Fruit fly (Drosophila melanogaster): ENCODE data around the gene Acbp4.

DNA sequence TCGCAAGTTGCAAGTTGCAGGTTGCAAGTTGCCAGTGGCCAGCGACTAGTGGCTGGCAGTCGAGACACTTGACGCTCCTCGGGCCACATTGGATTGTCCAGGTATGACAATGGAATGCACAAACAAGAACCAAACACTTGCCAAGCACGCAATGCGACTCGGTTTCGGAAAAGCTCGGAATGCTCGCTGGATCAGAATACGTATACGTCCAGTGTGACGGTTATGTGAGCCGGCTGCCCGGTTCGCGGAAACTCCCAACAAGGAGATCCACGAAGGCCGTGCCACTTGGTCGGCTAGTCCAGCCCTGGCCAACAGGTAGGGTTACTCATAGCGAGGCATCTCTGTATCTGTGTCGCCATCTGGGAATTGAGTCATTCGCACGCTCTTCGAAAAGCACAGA is 8.6 kb upstream of the Acbp4 start:
- TF ChIP-seq lola (GFP tag; optimal IDR thresholded peaks at IDR 0.05), result no peak
- TF ChIP-seq CG9705 (GFP tag; optimal IDR thresholded peaks at IDR 0.05), result no peak
- TF ChIP-seq brk (GFP tag; optimal IDR thresholded peaks at IDR 0.05), result no peak
- TF ChIP-seq HLH106 (tag; optimal IDR thresholded peaks at IDR 0.05), result no peak
- TF ChIP-seq usp (GFP tag; optimal IDR thresholded peaks at IDR 0.05), result no peak
- TF ChIP-seq Dfd (GFP tag; optimal IDR thresholded peaks at IDR 0.05), result no peak
- no peak for TF ChIP-seq psq (GFP tag; optimal IDR thresholded peaks at IDR 0.05)
